Fruit fly (Drosophila melanogaster): ENCODE measurements around the gene CCT6.
A peak's percentile ranks its signal among the peaks of the same experiment; 100 is the strongest.

- no peak for TF ChIP-seq tj (GFP tag; optimal IDR thresholded peaks at IDR 0.05)
- no peak for TF ChIP-seq CG11617 (GFP tag; optimal IDR thresholded peaks at IDR 0.05)
- TF ChIP-seq Mnt (GFP tag; optimal IDR thresholded peaks at IDR 0.05) = peak; percentile 73
- TF ChIP-seq CG33017 (tag; optimal IDR thresholded peaks at IDR 0.05) = no peak
- TF ChIP-seq CG5204 (GFP tag; optimal IDR thresholded peaks at IDR 0.05) = no peak
- no peak for TF ChIP-seq Hr96 (GFP tag; optimal IDR thresholded peaks at IDR 0.05)
- no peak for TF ChIP-seq CG1620 (GFP tag; optimal IDR thresholded peaks at IDR 0.05)
Measured at dm6 chrX:15733192-15733892, 13.1 kb upstream of the CCT6 start.
